Worm (Caenorhabditis elegans) whole organism, L1 larva: ENCODE data around the gene F53F4.11.
A peak's percentile ranks its signal among the peaks of the same experiment; 100 is the strongest.

Experiments
- C16A3.4 ChIP-seq: fragments of 150-350 bp; optimal IDR thresholded peaks from 2 replicates; lab custom pipeline; 2014; ENCODE audit warnings: missing biosample characterization, missing genetic modification characterization
- C34B4.2 ChIP-seq: sonication (generic microtip); optimal IDR thresholded peaks from 2 replicates; lab custom pipeline; 2017; ENCODE audit warnings: mild to moderate bottlenecking, missing genetic modification characterization, missing compliant biosample characterization
- F16B12.6 ChIP-seq: fragments of 150-350 bp; optimal IDR thresholded peaks from 2 replicates; lab custom pipeline; 2014; ENCODE audit warnings: missing biosample characterization, missing genetic modification characterization
- Y116A8C.19 ChIP-seq: sonication (generic microtip); optimal IDR thresholded peaks from 2 replicates; lab custom pipeline; 2016; ENCODE audit warnings: missing compliant biosample characterization, missing genetic modification characterization, borderline replicate concordance
- aha-1 ChIP-seq: fragments of 150-350 bp; optimal IDR thresholded peaks from 2 replicates; lab custom pipeline; 2014; ENCODE audit warnings: missing biosample characterization, missing genetic modification characterization
- alr-1 ChIP-seq: fragments of 200-800 bp; sonication (Bioruptor generic); optimal IDR thresholded peaks from 2 replicates; lab custom pipeline; 2018; ENCODE audit warnings: borderline replicate concordance, mild to moderate bottlenecking, missing genetic modification characterization, missing compliant biosample characterization
- aly-2 ChIP-seq: fragments of 150-350 bp; optimal IDR thresholded peaks from 2 replicates; lab custom pipeline; 2014; ENCODE audit warnings: missing biosample characterization, missing genetic modification characterization
- ceh-8 ChIP-seq: fragments of 200-800 bp; sonication (Bioruptor generic); optimal IDR thresholded peaks from 2 replicates; lab custom pipeline; 2018; ENCODE audit warnings: mild to moderate bottlenecking, missing genetic modification characterization, moderate library complexity, missing compliant biosample characterization
- ceh-88 ChIP-seq: fragments of 200-800 bp; sonication (Bioruptor generic); IDR thresholded peaks from 2 replicates; pipeline ENCODE4 v1.3.6; 2022; ENCODE audit warnings: missing genetic modification characterization, missing compliant biosample characterization
- ceh-90 ChIP-seq: sonication (generic microtip); optimal IDR thresholded peaks from 2 replicates; lab custom pipeline; 2016; ENCODE audit warnings: missing genetic modification characterization, missing compliant biosample characterization
- ces-1 ChIP-seq: fragments of 150-350 bp; optimal IDR thresholded peaks from 2 replicates; lab custom pipeline; 2014; ENCODE audit warnings: missing biosample characterization, missing genetic modification reagents, missing genetic modification characterization
- dpl-1 ChIP-seq, 3 experiments: fragments of 150-350 bp in 2 of 3; sonication (generic microtip) in 1 of 3; optimal IDR thresholded peaks; 2 replicates each; lab custom pipeline; 2014 to 2017; ENCODE audit warnings: missing biosample characterization in 3 of 3, missing genetic modification characterization in 3 of 3, missing genetic modification reagents in 3 of 3
- efl-3 ChIP-seq: fragments of 200-800 bp; sonication (Bioruptor generic); optimal IDR thresholded peaks from 2 replicates; lab custom pipeline; 2018; ENCODE audit warnings: mild to moderate bottlenecking, missing genetic modification characterization, missing compliant biosample characterization
- egl-27 ChIP-seq, 2 experiments: fragments of 150-350 bp in 1 of 2; sonication (generic microtip); optimal IDR thresholded peaks; 3 replicates each; lab custom pipeline; 2017 to 2018; ENCODE audit warnings: missing biosample characterization in 2 of 2, missing genetic modification characterization in 2 of 2, missing genetic modification reagents in 2 of 2
- elt-2 ChIP-seq: sonication (generic microtip); optimal IDR thresholded peaks from 2 replicates; lab custom pipeline; 2016; ENCODE audit warnings: missing genetic modification characterization, mild to moderate bottlenecking, inconsistent platforms, missing compliant biosample characterization, missing genetic modification reagents
- fkh-8 ChIP-seq: sonication (generic microtip); optimal IDR thresholded peaks from 2 replicates; lab custom pipeline; 2016; ENCODE audit warnings: mild to moderate bottlenecking, missing genetic modification characterization, missing compliant biosample characterization
- fos-1 ChIP-seq: fragments of 150-350 bp; optimal IDR thresholded peaks from 2 replicates; lab custom pipeline; 2014; ENCODE audit warnings: missing biosample characterization, missing genetic modification characterization
- grh-1 ChIP-seq: fragments of 200-800 bp; sonication (Bioruptor generic); IDR thresholded peaks from 2 replicates; pipeline ENCODE4 v1.3.6; 2022; ENCODE audit warnings: missing genetic modification reagents, missing genetic modification characterization, missing compliant biosample characterization
- hlh-17 ChIP-seq: fragments of 200-800 bp; sonication (Bioruptor generic); optimal IDR thresholded peaks from 2 replicates; lab custom pipeline; 2018; ENCODE audit warnings: missing genetic modification characterization, mild to moderate bottlenecking, missing compliant biosample characterization, moderate library complexity, borderline replicate concordance
- hlh-4 ChIP-seq: sonication (generic microtip); optimal IDR thresholded peaks from 2 replicates; lab custom pipeline; 2016; ENCODE audit warnings: mild to moderate bottlenecking, missing genetic modification characterization, missing compliant biosample characterization
- hpl-2 ChIP-seq: fragments of 150-350 bp; optimal IDR thresholded peaks from 2 replicates; lab custom pipeline; 2014; ENCODE audit warnings: missing biosample characterization, missing genetic modification reagents, missing genetic modification characterization
- lin-14 ChIP-seq: fragments of 200-800 bp; sonication (Bioruptor generic); optimal IDR thresholded peaks from 2 replicates; lab custom pipeline; 2018; ENCODE audit warnings: mild to moderate bottlenecking, missing genetic modification characterization, moderate library complexity, missing compliant biosample characterization
- lin-35 ChIP-seq, 2 experiments: fragments of 150-350 bp; optimal IDR thresholded peaks; 2 replicates each; lab custom pipeline; 2014; ENCODE audit warnings: missing biosample characterization in 2 of 2, missing genetic modification characterization in 2 of 2, missing genetic modification reagents in 2 of 2
- lin-39 ChIP-seq: fragments of 150-350 bp; optimal IDR thresholded peaks from 2 replicates; lab custom pipeline; 2014; ENCODE audit warnings: missing biosample characterization, missing genetic modification reagents, missing genetic modification characterization
- lsy-2 ChIP-seq, 2 experiments: fragments of 150-350 bp; optimal IDR thresholded peaks; 2 replicates each; lab custom pipeline; 2014; ENCODE audit warnings: missing biosample characterization in 2 of 2, missing genetic modification characterization in 2 of 2
- mab-9 ChIP-seq: fragments of 200-800 bp; sonication (Bioruptor generic); IDR thresholded peaks from 2 replicates; pipeline ENCODE4 v1.3.6; 2022; ENCODE audit warnings: missing genetic modification reagents, missing genetic modification characterization, missing compliant biosample characterization
- mef-2 ChIP-seq: fragments of 150-350 bp; optimal IDR thresholded peaks from 2 replicates; lab custom pipeline; 2014; ENCODE audit warnings: missing biosample characterization, missing genetic modification characterization
- mep-1 ChIP-seq: fragments of 150-350 bp; optimal IDR thresholded peaks from 2 replicates; lab custom pipeline; 2014; ENCODE audit warnings: missing biosample characterization, missing genetic modification characterization
- nhr-12 ChIP-seq: sonication (generic microtip); optimal IDR thresholded peaks from 2 replicates; lab custom pipeline; 2017; ENCODE audit warnings: missing biosample characterization, missing genetic modification characterization
- nhr-19 ChIP-seq: fragments of 200-800 bp; sonication (Bioruptor generic); conservative IDR thresholded peaks from 2 replicates; pipeline ENCODE4 v1.3.6; 2022; ENCODE audit warnings: missing genetic modification characterization, missing compliant biosample characterization
- nhr-20 ChIP-seq: sonication (generic microtip); optimal IDR thresholded peaks from 2 replicates; lab custom pipeline; 2016; ENCODE audit warnings: mild to moderate bottlenecking, missing genetic modification characterization, missing compliant biosample characterization
- nhr-237 ChIP-seq: fragments of 150-350 bp; optimal IDR thresholded peaks from 2 replicates; lab custom pipeline; 2014; ENCODE audit warnings: missing biosample characterization, missing genetic modification characterization
- nhr-28 ChIP-seq: fragments of 150-350 bp; optimal IDR thresholded peaks from 2 replicates; lab custom pipeline; 2014; ENCODE audit warnings: missing biosample characterization, missing genetic modification characterization
- nhr-47 ChIP-seq: sonication (generic microtip); optimal IDR thresholded peaks from 2 replicates; lab custom pipeline; 2016; ENCODE audit warnings: mild to moderate bottlenecking, missing genetic modification characterization, moderate library complexity, missing compliant biosample characterization
- nhr-76 ChIP-seq: sonication (generic microtip); optimal IDR thresholded peaks from 2 replicates; lab custom pipeline; 2017; ENCODE audit warnings: missing biosample characterization, missing genetic modification characterization
- nhr-77 ChIP-seq: fragments of 150-350 bp; optimal IDR thresholded peaks from 2 replicates; lab custom pipeline; 2014; ENCODE audit warnings: missing biosample characterization, missing genetic modification characterization
- nhr-84 ChIP-seq: sonication (generic microtip); optimal IDR thresholded peaks from 2 replicates; lab custom pipeline; 2017; ENCODE audit warnings: missing biosample characterization, missing genetic modification characterization
- pag-3 ChIP-seq: sonication (generic microtip); optimal IDR thresholded peaks from 2 replicates; lab custom pipeline; 2017; ENCODE audit warnings: missing genetic modification characterization, mild to moderate bottlenecking, missing compliant biosample characterization, antibody characterized with exemption, borderline replicate concordance; ENCODE audit not compliant: insufficient read depth
- pax-3 ChIP-seq: fragments of 200-800 bp; sonication (Bioruptor generic); optimal IDR thresholded peaks from 2 replicates; lab custom pipeline; 2018; ENCODE audit warnings: mild to moderate bottlenecking, missing genetic modification characterization, moderate library complexity, missing compliant biosample characterization
- rnt-1 ChIP-seq: sonication (generic microtip); optimal IDR thresholded peaks from 2 replicates; lab custom pipeline; 2016; ENCODE audit warnings: mild to moderate bottlenecking, missing genetic modification characterization, moderate library complexity, missing compliant biosample characterization
- skn-1 ChIP-seq: fragments of 150-350 bp; optimal IDR thresholded peaks from 2 replicates; lab custom pipeline; 2014; ENCODE audit warnings: missing biosample characterization, missing genetic modification characterization
- snpc-4 ChIP-seq: fragments of 150-350 bp; optimal IDR thresholded peaks from 2 replicates; lab custom pipeline; 2014; ENCODE audit warnings: missing biosample characterization, missing genetic modification characterization
- snu-23 ChIP-seq: sonication (generic microtip); optimal IDR thresholded peaks from 2 replicates; lab custom pipeline; 2016; ENCODE audit warnings: missing genetic modification characterization, missing compliant biosample characterization
- sox-4 ChIP-seq: sonication (generic microtip); optimal IDR thresholded peaks from 2 replicates; lab custom pipeline; 2016; ENCODE audit warnings: missing genetic modification characterization, missing compliant biosample characterization
- sptf-1 ChIP-seq: fragments of 150-350 bp; optimal IDR thresholded peaks from 2 replicates; lab custom pipeline; 2014; ENCODE audit warnings: missing biosample characterization, missing genetic modification characterization
- sup-37 ChIP-seq: fragments of 200-800 bp; sonication (Bioruptor generic); optimal IDR thresholded peaks from 2 replicates; lab custom pipeline; 2018; ENCODE audit warnings: mild to moderate bottlenecking, missing genetic modification characterization, missing compliant biosample characterization
- unc-130 ChIP-seq: fragments of 150-350 bp; optimal IDR thresholded peaks from 2 replicates; lab custom pipeline; 2017; ENCODE audit warnings: missing biosample characterization, missing genetic modification characterization, inconsistent platforms
- unc-30 ChIP-seq: sonication (generic microtip); optimal IDR thresholded peaks from 2 replicates; lab custom pipeline; 2017; ENCODE audit warnings: missing biosample characterization, missing genetic modification characterization
- unc-62 ChIP-seq: fragments of 150-350 bp; optimal IDR thresholded peaks from 2 replicates; lab custom pipeline; 2014; ENCODE audit warnings: missing biosample characterization, missing genetic modification reagents, missing genetic modification characterization
- unc-86 ChIP-seq: sonication (generic microtip); optimal IDR thresholded peaks from 2 replicates; lab custom pipeline; 2016; ENCODE audit warnings: missing genetic modification characterization, missing compliant biosample characterization
- vab-15 ChIP-seq: sonication (generic microtip); optimal IDR thresholded peaks from 2 replicates; lab custom pipeline; 2017; ENCODE audit warnings: missing genotype, mild to moderate bottlenecking, missing genetic modification characterization, missing compliant biosample characterization
- xbp-1 ChIP-seq: sonication (generic microtip); optimal IDR thresholded peaks from 2 replicates; lab custom pipeline; 2016; ENCODE audit warnings: missing genetic modification characterization, missing compliant biosample characterization
- ztf-11 ChIP-seq, 2 experiments: sonication (generic microtip); optimal IDR thresholded peaks; 2 replicates each; lab custom pipeline; 2016 to 2017; ENCODE audit warnings: missing genetic modification characterization in 2 of 2, missing biosample characterization in 1 of 2, missing compliant biosample characterization in 1 of 2

F53F4.11 gene

DNA sequence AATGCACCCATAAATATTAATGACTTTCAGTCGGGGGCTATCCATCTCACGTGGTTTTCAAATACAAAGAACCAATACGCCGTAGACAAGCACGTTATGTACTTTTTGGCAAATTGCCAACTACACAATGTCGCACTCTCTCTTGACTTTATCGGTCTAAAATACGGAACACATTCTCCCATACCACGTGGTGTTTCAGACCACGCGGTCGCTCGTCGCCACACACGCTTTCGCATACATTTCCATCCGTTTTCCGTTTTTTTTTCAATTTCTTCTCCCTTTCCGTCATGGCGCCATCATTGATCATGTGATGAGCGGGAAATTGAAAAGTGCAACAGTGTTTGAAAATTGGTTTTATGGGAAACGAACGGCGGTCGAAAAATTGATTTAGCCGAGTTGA is 34.3 kb upstream of the F53F4.11 start:
- TF ChIP-seq elt-2 (tag; lab: Kevin White, UChicago): peak; percentile 93
- peak; percentile 38 for TF ChIP-seq sox-4
- TF ChIP-seq nhr-237: no peak
- TF ChIP-seq grh-1 (GFP tag; lab: Robert Waterston, UW): peak; percentile 83
- TF ChIP-seq lin-14 (GFP tag; lab: Kevin White, UChicago): peak; percentile 99
- TF ChIP-seq unc-62: no peak
- TF ChIP-seq nhr-47 (tag; lab: Kevin White, UChicago): peak; percentile 91
- peak; percentile 70 for TF ChIP-seq skn-1
- TF ChIP-seq rnt-1 (tag; lab: Kevin White, UChicago): peak; percentile 77
- TF ChIP-seq egl-27 (tag; optimal IDR thresholded peaks at IDR 0.05; lab: Kevin White, UChicago): no peak
- TF ChIP-seq aly-2 (tag; lab: Kevin White, UChicago): no peak
- TF ChIP-seq ztf-11 (tag; optimal IDR thresholded peaks at IDR 0.05; lab: Kevin White, UChicago): peak in 1 of 2 experiments; percentile 68
- no peak for TF ChIP-seq ceh-8
- TF ChIP-seq nhr-84 (tag; lab: Kevin White, UChicago): no peak
- TF ChIP-seq xbp-1 (tag; lab: Kevin White, UChicago): peak; percentile 57
- TF ChIP-seq ces-1 (GFP tag; lab: Kevin White, UChicago): no peak
- TF ChIP-seq Y116A8C.19: no peak
- peak; percentile 62 for TF ChIP-seq mab-9 (GFP tag; lab: Robert Waterston, UW)
- TF ChIP-seq lin-35 (GFP tag; optimal IDR thresholded peaks at IDR 0.05; lab: Kevin White, UChicago): peak; percentile 49 to 90
- TF ChIP-seq snu-23: peak; percentile 95
- TF ChIP-seq hlh-17 (GFP tag; lab: Kevin White, UChicago): no peak
- TF ChIP-seq lsy-2 (tag; optimal IDR thresholded peaks at IDR 0.05; lab: Kevin White, UChicago): peak; percentile 69 to 72
- TF ChIP-seq snpc-4 (tag; lab: Kevin White, UChicago): peak; percentile 48
- peak; percentile 38 for TF ChIP-seq unc-86 (tag; lab: Kevin White, UChicago)
- peak; percentile 95 for TF ChIP-seq pax-3 (tag; lab: Kevin White, UChicago)
- peak; percentile 91 for TF ChIP-seq nhr-19
- no peak for TF ChIP-seq efl-3
- no peak for TF ChIP-seq nhr-76
- peak; percentile 59 for TF ChIP-seq ceh-88 (GFP tag; lab: Robert Waterston, UW)
- TF ChIP-seq aha-1 (tag; lab: Kevin White, UChicago): peak; percentile 38
- TF ChIP-seq dpl-1 (GFP tag; optimal IDR thresholded peaks at IDR 0.05; lab: Kevin White, UChicago): peak; percentile 59 to 83 (median 74)
- peak; percentile 72 for TF ChIP-seq unc-130 (tag; lab: Kevin White, UChicago)
- TF ChIP-seq C16A3.4 (tag; lab: Kevin White, UChicago): peak; percentile 65
- TF ChIP-seq unc-30 (tag; lab: Kevin White, UChicago): no peak
- no peak for TF ChIP-seq sptf-1 (tag; lab: Kevin White, UChicago)
- TF ChIP-seq mef-2 (tag; lab: Kevin White, UChicago): no peak
- TF ChIP-seq fkh-8: peak; percentile 72
- no peak for TF ChIP-seq ceh-90 (tag; lab: Kevin White, UChicago)
- TF ChIP-seq lin-39 (tag; lab: Kevin White, UChicago): no peak
- TF ChIP-seq F16B12.6 (tag; lab: Kevin White, UChicago): no peak
- TF ChIP-seq hpl-2 (GFP tag; lab: Kevin White, UChicago): peak; percentile 63
- TF ChIP-seq nhr-12 (tag; lab: Kevin White, UChicago): no peak
- TF ChIP-seq nhr-28 (tag; lab: Kevin White, UChicago): no peak
- TF ChIP-seq sup-37 (GFP tag; lab: Kevin White, UChicago): no peak
- TF ChIP-seq hlh-4: no peak
- peak; percentile 98 for TF ChIP-seq nhr-20 (tag; lab: Kevin White, UChicago)
- no peak for TF ChIP-seq C34B4.2 (tag; lab: Kevin White, UChicago)
- TF ChIP-seq vab-15 (tag; lab: Kevin White, UChicago): no peak
- no peak for TF ChIP-seq alr-1 (tag; lab: Kevin White, UChicago)
- peak; percentile 17 for TF ChIP-seq fos-1 (tag; lab: Kevin White, UChicago)
- no peak for TF ChIP-seq nhr-77 (tag; lab: Kevin White, UChicago)
- peak; percentile 69 for TF ChIP-seq pag-3 (tag; lab: Kevin White, UChicago)
- peak; percentile 83 for TF ChIP-seq mep-1
